Worm (Caenorhabditis elegans) whole organism, early embryonic: Measurements from ENCODE around the gene srxa-19.

Source experiments
- B0310.2 ChIP-seq: sonication (generic microtip); optimal IDR thresholded peaks from 2 replicates; lab custom pipeline; 2016; ENCODE audit warnings: mild to moderate bottlenecking, missing genetic modification characterization, missing compliant biosample characterization
- ama-1 ChIP-seq: fragments of 150-350 bp; optimal IDR thresholded peaks from 2 replicates; lab custom pipeline; 2014
- ceh-13 ChIP-seq: fragments of 200-800 bp; sonication (Bioruptor generic); optimal IDR thresholded peaks from 2 replicates; lab custom pipeline; 2018; ENCODE audit warnings: mild to moderate bottlenecking, missing genetic modification characterization, missing compliant biosample characterization
- ceh-36 ChIP-seq: sonication (generic microtip); optimal IDR thresholded peaks from 2 replicates; lab custom pipeline; 2016; ENCODE audit warnings: missing genetic modification characterization, inconsistent platforms, missing compliant biosample characterization
- ets-7 ChIP-seq: sonication (generic microtip); optimal IDR thresholded peaks from 2 replicates; lab custom pipeline; 2016; ENCODE audit warnings: missing genotype, missing genetic modification characterization, missing compliant biosample characterization
- flt-1 ChIP-seq: fragments of 200-800 bp; sonication (Bioruptor generic); IDR thresholded peaks from 2 replicates; pipeline ENCODE4 v1.3.6; 2022; ENCODE audit warnings: missing genetic modification characterization, missing compliant biosample characterization
- hmbx-1 ChIP-seq: sonication (generic microtip); optimal IDR thresholded peaks from 2 replicates; lab custom pipeline; 2016; ENCODE audit warnings: mild to moderate bottlenecking, missing genetic modification characterization, missing compliant biosample characterization
- hmg-4 ChIP-seq: fragments of 200-800 bp; sonication (Bioruptor generic); optimal IDR thresholded peaks from 2 replicates; lab custom pipeline; 2018; ENCODE audit warnings: mild to moderate bottlenecking, missing genetic modification characterization, missing compliant biosample characterization
- hnd-1 ChIP-seq: sonication (generic microtip); optimal IDR thresholded peaks from 2 replicates; lab custom pipeline; 2016; ENCODE audit warnings: missing genetic modification characterization, missing compliant biosample characterization
- pes-1 ChIP-seq: fragments of 200-800 bp; sonication (Bioruptor generic); IDR thresholded peaks from 2 replicates; pipeline ENCODE4 v1.3.6; 2022; ENCODE audit warnings: missing genetic modification reagents, missing genetic modification characterization, missing compliant biosample characterization
- scrt-1 ChIP-seq: fragments of 200-800 bp; sonication (Bioruptor generic); IDR thresholded peaks from 2 replicates; pipeline ENCODE4 v1.3.6; 2022; ENCODE audit warnings: missing genetic modification characterization, missing compliant biosample characterization
- sea-1 ChIP-seq: fragments of 200-800 bp; sonication (Bioruptor generic); conservative IDR thresholded peaks from 2 replicates; pipeline ENCODE4 v1.3.6; 2022; ENCODE audit warnings: missing genetic modification characterization, missing compliant biosample characterization
- tbx-11 ChIP-seq: fragments of 200-800 bp; sonication (Bioruptor generic); IDR thresholded peaks from 2 replicates; pipeline ENCODE4 v1.3.6; 2022; ENCODE audit warnings: missing genetic modification characterization, missing compliant biosample characterization
- tbx-37 ChIP-seq: fragments of 200-800 bp; sonication (Bioruptor generic); conservative IDR thresholded peaks from 2 replicates; pipeline ENCODE4 v1.3.6; 2022; ENCODE audit warnings: missing genetic modification reagents, missing genetic modification characterization, missing compliant biosample characterization

ce11 chrV:10112187-10112586 is 10.4 kb downstream of the srxa-19 start, which contains the start of gene C08B6.3:
- no peak for TF ChIP-seq ama-1 (lab: Kevin White, UChicago)
- no peak for TF ChIP-seq tbx-37 (GFP tag; lab: Robert Waterston, UW)
- TF ChIP-seq scrt-1, result no peak
- TF ChIP-seq B0310.2, result no peak
- no peak for TF ChIP-seq hmbx-1 (tag; lab: Kevin White, UChicago)
- TF ChIP-seq ceh-13 (GFP tag; lab: Kevin White, UChicago), result no peak
- no peak for TF ChIP-seq hnd-1 (tag; lab: Kevin White, UChicago)
- no peak for TF ChIP-seq pes-1 (GFP tag; lab: Robert Waterston, UW)
- TF ChIP-seq ets-7 (tag; lab: Kevin White, UChicago), result no peak
- no peak for TF ChIP-seq sea-1
- TF ChIP-seq hmg-4 (GFP tag; lab: Kevin White, UChicago), result no peak
- TF ChIP-seq flt-1 (GFP tag; lab: Robert Waterston, UW), result no peak
- TF ChIP-seq ceh-36 (tag; lab: Kevin White, UChicago), result no peak
- no peak for TF ChIP-seq tbx-11 (GFP tag; lab: Robert Waterston, UW)
